Fruit fly (Drosophila melanogaster) whole organism, wandering third instar larva: ENCODE data around the gene Elp6.

Source experiments
- Abd-B ChIP-seq: fragments of >200 bp; optimal IDR thresholded peaks from 2 replicates; lab custom pipeline; 2017; ENCODE audit warnings: missing biosample characterization, missing genetic modification characterization
- CG32264 ChIP-seq: fragments of 200-800 bp; sonication (Bioruptor generic); optimal IDR thresholded peaks from 2 replicates; lab custom pipeline; 2016; ENCODE audit warnings: missing biosample characterization, missing genetic modification characterization
- CG9705 ChIP-seq: fragments of 200-800 bp; sonication (Bioruptor generic); optimal IDR thresholded peaks from 2 replicates; lab custom pipeline; 2018; ENCODE audit warnings: missing biosample characterization, mild to moderate bottlenecking, missing genetic modification characterization
- CrebA ChIP-seq: fragments of 200-800 bp; sonication (Bioruptor generic); optimal IDR thresholded peaks from 2 replicates; lab custom pipeline; 2016; ENCODE audit warnings: missing biosample characterization, mild to moderate bottlenecking, missing genetic modification characterization, borderline replicate concordance
- Dif ChIP-seq: fragments of 200-275, 200-300 bp; sonication (Bioruptor generic); optimal IDR thresholded peaks from 2 replicates; lab custom pipeline; 2018; ENCODE audit warnings: missing biosample characterization, missing genetic modification characterization; ENCODE audit not compliant: partially characterized antibody
- GATAd ChIP-seq: sonication (Bioruptor generic); optimal IDR thresholded peaks from 2 replicates; lab custom pipeline; 2016; ENCODE audit warnings: missing biosample characterization, missing genetic modification characterization
- HLH106 ChIP-seq: fragments of 200-800 bp; optimal IDR thresholded peaks from 3 replicates; lab custom pipeline; 2019; ENCODE audit warnings: missing biosample characterization, mild to moderate bottlenecking, missing genetic modification characterization, moderate library complexity
- Hnf4 ChIP-seq: fragments of 200-800 bp; sonication (Bioruptor generic); optimal IDR thresholded peaks from 2 replicates; lab custom pipeline; 2016; ENCODE audit warnings: missing biosample characterization, mild to moderate bottlenecking, missing genetic modification characterization
- Hr78 ChIP-seq: fragments of >200 bp; optimal IDR thresholded peaks from 2 replicates; lab custom pipeline; 2017; ENCODE audit warnings: missing biosample characterization, missing genetic modification characterization
- Hr83 ChIP-seq: fragments of 200-300 bp; sonication (Bioruptor generic); optimal IDR thresholded peaks from 2 replicates; lab custom pipeline; 2016; ENCODE audit warnings: missing biosample characterization, mild to moderate bottlenecking, missing genetic modification characterization, moderate library complexity; ENCODE audit not compliant: poor library complexity, severe bottlenecking
- Jra ChIP-seq: sonication (Bioruptor generic); optimal IDR thresholded peaks from 2 replicates; lab custom pipeline; 2016; ENCODE audit warnings: missing biosample characterization, missing genetic modification characterization
- Mio ChIP-seq: sonication (Bioruptor generic); optimal IDR thresholded peaks from 2 replicates; lab custom pipeline; 2016; ENCODE audit warnings: missing biosample characterization, missing genetic modification characterization
- Myc ChIP-seq: fragments of >200 bp; optimal IDR thresholded peaks from 2 replicates; lab custom pipeline; 2017
- N ChIP-seq: fragments of >200 bp; optimal IDR thresholded peaks from 2 replicates; lab custom pipeline; 2018; ENCODE audit warnings: missing biosample characterization, missing external identifiers, missing genetic modification characterization
- OdsH ChIP-seq: fragments of 200-800 bp; sonication (Bioruptor generic); optimal IDR thresholded peaks from 2 replicates; lab custom pipeline; 2016; ENCODE audit warnings: missing biosample characterization, mild to moderate bottlenecking, missing genetic modification characterization
- Sp1 ChIP-seq: fragments of 200-800 bp; sonication (Bioruptor generic); optimal IDR thresholded peaks from 3 replicates; lab custom pipeline; 2019; ENCODE audit warnings: missing biosample characterization, mild to moderate bottlenecking, missing genetic modification characterization, moderate library complexity
- Vsx2 ChIP-seq: fragments of 200-300, 225-300 bp; sonication (Bioruptor generic); optimal IDR thresholded peaks from 2 replicates; lab custom pipeline; 2018; ENCODE audit warnings: missing biosample characterization, missing genetic modification characterization; ENCODE audit not compliant: partially characterized antibody
- br ChIP-seq: fragments of 200-800 bp; sonication (Bioruptor generic); optimal IDR thresholded peaks from 2 replicates; lab custom pipeline; 2016; ENCODE audit warnings: missing biosample characterization, missing genetic modification characterization
- brk ChIP-seq: fragments of 200-800 bp; sonication (Bioruptor generic); optimal IDR thresholded peaks from 2 replicates; lab custom pipeline; 2016; ENCODE audit warnings: missing biosample characterization, mild to moderate bottlenecking, missing genetic modification characterization
- dmrt93B ChIP-seq: fragments of 200-800 bp; sonication (Bioruptor generic); optimal IDR thresholded peaks from 2 replicates; lab custom pipeline; 2018; ENCODE audit warnings: missing biosample characterization, mild to moderate bottlenecking, missing genetic modification characterization
- dsf ChIP-seq: sonication (Bioruptor generic); optimal IDR thresholded peaks from 2 replicates; lab custom pipeline; 2016; ENCODE audit warnings: missing biosample characterization, missing genetic modification characterization, borderline replicate concordance
- ey ChIP-seq: fragments of 200-800 bp; sonication (Bioruptor generic); optimal IDR thresholded peaks from 2 replicates; lab custom pipeline; 2016; ENCODE audit warnings: missing biosample characterization, missing genetic modification characterization
- foxo ChIP-seq, 2 experiments: fragments of 200-800 bp; sonication (Bioruptor generic); optimal IDR thresholded peaks; 2 replicates in 1 of 2; 3 replicates in 1 of 2; lab custom pipeline; 2016 to 2017; ENCODE audit warnings: missing biosample characterization in 2 of 2, missing genetic modification characterization in 2 of 2
- fru ChIP-seq: fragments of 200-800 bp; sonication (Bioruptor generic); optimal IDR thresholded peaks from 3 replicates; lab custom pipeline; 2016; ENCODE audit warnings: missing biosample characterization, mild to moderate bottlenecking, missing genetic modification characterization
- h ChIP-seq: fragments of 200-800 bp; sonication (Bioruptor generic); optimal IDR thresholded peaks from 3 replicates; lab custom pipeline; 2016; ENCODE audit warnings: missing biosample characterization, mild to moderate bottlenecking, missing genetic modification characterization
- jim ChIP-seq: fragments of 175-275, 200-325 bp; sonication (Bioruptor generic); optimal IDR thresholded peaks from 2 replicates; lab custom pipeline; 2016; ENCODE audit warnings: missing biosample characterization, mild to moderate bottlenecking, missing genetic modification characterization
- lola ChIP-seq: fragments of >200 bp; optimal IDR thresholded peaks from 2 replicates; lab custom pipeline; 2017; ENCODE audit warnings: missing biosample characterization, missing genetic modification characterization
- pan ChIP-seq: fragments of >200 bp; optimal IDR thresholded peaks from 2 replicates; lab custom pipeline; 2017
- psq ChIP-seq: fragments of 200-800 bp; sonication (Bioruptor generic); optimal IDR thresholded peaks from 3 replicates; lab custom pipeline; 2017; ENCODE audit warnings: missing biosample characterization, mild to moderate bottlenecking, missing genetic modification characterization, moderate library complexity
- rgr ChIP-seq: fragments of 200-800 bp; sonication (Bioruptor generic); optimal IDR thresholded peaks from 3 replicates; lab custom pipeline; 2016; ENCODE audit warnings: missing biosample characterization, mild to moderate bottlenecking, missing genetic modification characterization
- sage ChIP-seq: fragments of 200-800 bp; sonication (Bioruptor generic); optimal IDR thresholded peaks from 2 replicates; lab custom pipeline; 2016; ENCODE audit warnings: missing biosample characterization, mild to moderate bottlenecking, missing genetic modification characterization
- sv ChIP-seq: fragments of 200-800 bp; sonication (Bioruptor generic); optimal IDR thresholded peaks from 3 replicates; lab custom pipeline; 2016; ENCODE audit warnings: missing biosample characterization, missing genetic modification characterization
- tai ChIP-seq: sonication (Bioruptor generic); optimal IDR thresholded peaks from 2 replicates; lab custom pipeline; 2016; ENCODE audit warnings: missing biosample characterization, missing genetic modification characterization
- usp ChIP-seq: fragments of >200 bp; optimal IDR thresholded peaks from 2 replicates; lab custom pipeline; 2017; ENCODE audit warnings: missing biosample characterization, missing genetic modification characterization
- woc ChIP-seq: sonication (Bioruptor generic); optimal IDR thresholded peaks from 2 replicates; lab custom pipeline; 2016; ENCODE audit warnings: missing biosample characterization, mild to moderate bottlenecking, missing genetic modification characterization

The Elp6 gene

DNA sequence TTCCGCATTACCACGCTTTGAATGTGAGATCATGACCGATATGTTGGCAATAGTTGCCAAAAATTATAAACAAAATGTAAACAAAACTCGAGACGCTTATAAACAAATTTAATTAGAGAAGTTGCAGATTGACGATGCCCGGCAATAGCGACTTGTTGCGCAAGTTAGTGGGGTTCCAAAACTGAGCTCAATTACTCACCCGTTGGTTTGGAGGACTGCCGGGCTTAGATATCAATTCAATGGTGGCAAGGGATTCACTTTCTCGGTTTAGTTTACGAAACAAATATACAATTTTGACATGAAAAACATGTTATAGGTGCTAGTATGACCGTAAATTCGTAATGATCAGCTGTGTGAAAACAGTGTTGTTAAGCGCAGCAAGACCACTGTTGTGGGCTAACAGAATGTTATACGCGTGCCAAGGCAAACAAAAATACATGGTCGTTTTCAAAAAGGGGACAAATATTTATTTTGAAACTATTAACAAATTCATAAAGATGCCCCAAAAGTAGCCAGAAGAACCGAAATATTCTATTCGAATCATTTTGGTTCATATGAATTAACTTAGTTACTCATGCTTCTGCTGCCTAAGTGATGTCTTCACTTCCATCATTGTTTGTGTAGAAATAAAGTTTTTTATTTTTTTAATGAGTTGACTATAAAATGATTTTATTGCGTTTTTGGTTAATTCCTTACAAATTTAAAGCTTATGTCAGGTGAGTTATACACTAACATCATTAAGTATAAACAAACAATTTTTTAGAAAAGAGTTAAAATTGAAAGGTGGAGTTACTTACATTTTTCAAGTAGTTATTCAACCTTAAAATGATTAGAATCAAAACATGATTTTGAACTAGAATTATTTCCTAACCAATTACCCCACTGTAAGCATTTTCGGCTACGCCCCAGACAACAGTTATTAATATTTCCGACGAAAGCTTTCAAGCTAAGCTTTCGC, at the start of gene Elp6:
TSS of gene Elp6 (minus strand) at position 350 of the 958 bp plus-strand sequence.
- peak; percentile 82 for TF ChIP-seq dmrt93B (GFP tag; lab: Kevin White, UChicago)
- TF ChIP-seq h (GFP tag; lab: Kevin White, UChicago) = peak; percentile 80
- TF ChIP-seq foxo (GFP tag; optimal IDR thresholded peaks at IDR 0.05; lab: Kevin White, UChicago) = peak in 1 of 2 experiments; percentile 88
- TF ChIP-seq CG32264 (GFP tag; lab: Kevin White, UChicago) = peak; percentile 32
- peak; percentile 68 for TF ChIP-seq brk (GFP tag; lab: Kevin White, UChicago)
- no peak for TF ChIP-seq pan
- peak; percentile 72 for TF ChIP-seq woc
- peak; percentile 80 for TF ChIP-seq Jra (GFP tag; lab: Kevin White, UChicago)
- TF ChIP-seq CG9705 (GFP tag; lab: Kevin White, UChicago) = peak; percentile 64
- TF ChIP-seq ey (GFP tag; lab: Kevin White, UChicago) = peak; percentile 78
- no peak for TF ChIP-seq usp (GFP tag; lab: Kevin White, UChicago)
- TF ChIP-seq CrebA (GFP tag; lab: Kevin White, UChicago) = no peak
- peak; percentile 71 for TF ChIP-seq Hnf4 (GFP tag; lab: Kevin White, UChicago)
- TF ChIP-seq Mio (GFP tag; lab: Kevin White, UChicago) = no peak
- TF ChIP-seq rgr (GFP tag; lab: Kevin White, UChicago) = peak; percentile 79
- no peak for TF ChIP-seq Vsx2
- peak; percentile 82 for TF ChIP-seq fru
- TF ChIP-seq jim = no peak
- TF ChIP-seq HLH106 (tag; lab: Kevin White, UChicago) = peak; percentile 77
- TF ChIP-seq br (GFP tag; lab: Kevin White, UChicago) = peak; percentile 69
- peak; percentile 54 for TF ChIP-seq sv
- no peak for TF ChIP-seq Hr78 (GFP tag; lab: Kevin White, UChicago)
- TF ChIP-seq OdsH (GFP tag; lab: Kevin White, UChicago) = peak; percentile 79
- TF ChIP-seq Abd-B (GFP tag; lab: Kevin White, UChicago) = no peak
- peak; percentile 24 for TF ChIP-seq sage
- peak; percentile 62 for TF ChIP-seq GATAd (GFP tag; lab: Kevin White, UChicago)
- TF ChIP-seq tai (GFP tag; lab: Kevin White, UChicago) = peak; percentile 85
- peak; percentile 73 for TF ChIP-seq dsf (GFP tag; lab: Kevin White, UChicago)
- peak; percentile 77 for TF ChIP-seq psq (GFP tag; lab: Kevin White, UChicago)
- peak; percentile 79 for TF ChIP-seq Sp1 (GFP tag; lab: Kevin White, UChicago)

- TF ChIP-seq Myc (lab: Kevin White, UChicago) = no peak
- no peak for TF ChIP-seq N
- no peak for TF ChIP-seq sage
- TF ChIP-seq Dif (GFP tag; lab: Kevin White, UChicago) = no peak
- TF ChIP-seq sv = no peak
- TF ChIP-seq HLH106 (tag; lab: Kevin White, UChicago) = no peak
- no peak for TF ChIP-seq Hr83 (GFP tag; lab: Kevin White, UChicago)
- TF ChIP-seq tai (GFP tag; lab: Kevin White, UChicago) = no peak
- no peak for TF ChIP-seq dsf (GFP tag; lab: Kevin White, UChicago)
- TF ChIP-seq Hnf4 (GFP tag; lab: Kevin White, UChicago) = no peak
- TF ChIP-seq Jra (GFP tag; lab: Kevin White, UChicago) = no peak
- no peak for TF ChIP-seq fru
- no peak for TF ChIP-seq h (GFP tag; lab: Kevin White, UChicago)
- no peak for TF ChIP-seq CG9705 (GFP tag; lab: Kevin White, UChicago)
- TF ChIP-seq lola = no peak
Observed at dm6 chr3R:13415186-13415585, 48.5 kb upstream of the Elp6 start, which contains the start of gene yellow-e. Gene yellow-e (minus strand): TSS chr3R:13415286.

DNA sequence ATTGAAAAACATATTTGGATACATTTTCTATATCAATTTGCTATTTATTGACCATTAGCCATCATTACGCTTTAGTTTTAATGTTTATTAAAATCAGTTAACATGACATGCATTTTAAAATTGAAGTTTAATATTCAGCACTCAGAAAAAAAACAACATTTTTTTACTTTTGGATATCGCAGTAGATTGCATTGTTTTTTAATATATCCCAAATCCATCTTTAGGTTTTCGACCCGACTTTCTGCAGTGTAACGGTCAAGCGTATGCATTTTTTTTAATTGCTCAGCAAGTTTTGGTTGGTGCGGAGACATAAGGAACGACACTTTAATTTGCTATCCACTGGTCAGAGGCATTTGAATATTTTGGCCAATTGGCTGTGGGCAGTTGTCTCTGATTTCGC, 46.0 kb upstream of the Elp6 start:
- TF ChIP-seq ey (GFP tag; lab: Kevin White, UChicago) (no peak), Dif (GFP tag; lab: Kevin White, UChicago) (no peak), OdsH (GFP tag; lab: Kevin White, UChicago) (no peak), tai (GFP tag; lab: Kevin White, UChicago) (no peak), woc (no peak), dsf (GFP tag; lab: Kevin White, UChicago) (no peak), sv (no peak), Vsx2 (no peak), psq (GFP tag; lab: Kevin White, UChicago) (no peak), Hr83 (GFP tag; lab: Kevin White, UChicago) (no peak), Mio (GFP tag; lab: Kevin White, UChicago) (no peak), HLH106 (tag; lab: Kevin White, UChicago) (no peak)
